Worm (Caenorhabditis elegans): ENCODE measurements around the gene pbs-1.

pbs-1 gene

DNA sequence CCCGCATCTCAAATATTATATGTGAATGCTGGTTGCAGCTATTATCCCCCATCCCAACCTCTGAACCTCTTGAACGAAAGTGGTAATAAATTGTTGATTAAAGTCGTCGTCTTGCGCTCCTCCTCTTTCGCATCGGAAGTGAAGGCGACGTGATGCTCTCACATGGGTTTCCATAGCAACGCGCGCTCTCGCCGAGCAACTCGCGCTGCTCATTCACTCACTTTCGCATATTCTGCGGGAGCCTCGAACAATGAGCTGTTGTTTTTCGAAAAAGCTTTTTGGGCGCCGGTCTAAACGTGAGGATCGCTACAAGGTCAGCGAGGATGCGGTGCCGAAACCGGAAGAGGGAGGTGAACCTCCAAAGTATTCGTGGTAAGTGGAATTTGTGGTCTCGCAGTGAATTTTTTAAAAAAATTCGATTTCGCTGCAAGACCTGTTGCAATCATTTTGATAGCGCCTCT lies 1.5 kb upstream of the pbs-1 start, which contains the start of gene rpi-2 (continued):
- TF ChIP-seq ceh-27 (GFP tag; optimal IDR thresholded peaks at IDR 0.05) (peak; percentile 46), Y79H2A.3 (GFP tag; conservative IDR thresholded peaks at IDR 0.05) (peak; percentile 98), attf-5 (GFP tag; optimal IDR thresholded peaks at IDR 0.05) (peak; percentile 63), sdz-38 (tag; optimal IDR thresholded peaks at IDR 0.05) (no peak), attf-3 (GFP tag; conservative IDR thresholded peaks at IDR 0.05) (peak; percentile 54; the same call in 1 of the 2 replicates), F49E8.2 (tag; optimal IDR thresholded peaks at IDR 0.05; ENCODE audit: insufficient read depth) (peak; percentile 96), chd-7 (tag; optimal IDR thresholded peaks at IDR 0.05) (peak; percentile 83), him-1 (tag; optimal IDR thresholded peaks at IDR 0.05) (peak; percentile 69)

DNA sequence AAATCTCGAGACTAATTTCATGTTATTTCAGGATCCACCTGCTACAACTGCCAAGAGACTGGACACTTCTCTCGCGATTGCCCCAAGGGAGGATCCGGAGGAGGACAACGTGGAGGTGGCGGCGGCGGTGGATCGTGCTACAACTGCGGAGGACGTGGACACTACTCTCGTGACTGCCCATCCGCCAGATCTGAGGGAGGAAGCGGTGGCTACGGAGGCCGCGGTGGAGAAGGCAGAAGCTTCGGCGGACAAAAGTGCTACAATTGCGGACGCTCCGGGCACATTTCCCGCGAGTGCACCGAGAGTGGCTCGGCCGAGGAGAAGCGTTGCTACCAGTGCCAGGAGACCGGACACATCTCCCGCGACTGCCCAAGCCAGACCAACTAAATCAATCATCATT lies 990 bp upstream of the pbs-1 start:
- TF ChIP-seq ZK185.1 (tag; optimal IDR thresholded peaks at IDR 0.05; ENCODE audit: poor library complexity, severe bottlenecking), result no peak
- no peak for TF ChIP-seq snpc-1.1 (tag; optimal IDR thresholded peaks at IDR 0.05; ENCODE audit: insufficient read depth)
- peak; percentile 72; the same call in 1 of the 2 replicates for TF ChIP-seq lin-26 (GFP tag; IDR thresholded peaks at IDR 0.05)
- TF ChIP-seq him-1 (tag; optimal IDR thresholded peaks at IDR 0.05), result no peak
- TF ChIP-seq zfh-2 (GFP tag; conservative IDR thresholded peaks at IDR 0.05), result peak; percentile 82
- TF ChIP-seq T26A5.8 (tag; optimal IDR thresholded peaks at IDR 0.05), result no peak
- no peak for TF ChIP-seq repo-1 (tag; optimal IDR thresholded peaks at IDR 0.05)
- TF ChIP-seq atf-7 (tag; optimal IDR thresholded peaks at IDR 0.05), result no peak
- no peak for TF ChIP-seq madf-6 (GFP tag; IDR thresholded peaks at IDR 0.05)
- no peak for TF ChIP-seq nfya-2 (GFP tag; IDR thresholded peaks at IDR 0.05)
- TF ChIP-seq somi-1 (GFP tag; optimal IDR thresholded peaks at IDR 0.05), result no peak
- TF ChIP-seq ztf-3 (GFP tag; optimal IDR thresholded peaks at IDR 0.05), result no peak
- no peak for TF ChIP-seq let-526 (GFP tag; IDR thresholded peaks at IDR 0.05)
- TF ChIP-seq pha-4 (tag; optimal IDR thresholded peaks at IDR 0.05), result no peak
- TF ChIP-seq F49E8.2 (tag; optimal IDR thresholded peaks at IDR 0.05; ENCODE audit: insufficient read depth), result no peak
- TF ChIP-seq T07F8.4 (tag; optimal IDR thresholded peaks at IDR 0.05), result no peak
- TF ChIP-seq unc-62 (GFP tag; optimal IDR thresholded peaks at IDR 0.05), result no peak
- no peak for TF ChIP-seq hmg-20 (GFP tag; IDR thresholded peaks at IDR 0.05)
- no peak for TF ChIP-seq B0019.2 (GFP tag; conservative IDR thresholded peaks at IDR 0.05)
- peak; percentile 24 for TF ChIP-seq lin-54 (GFP tag; optimal IDR thresholded peaks at IDR 0.05)
- no peak for TF ChIP-seq ztf-18 (tag; optimal IDR thresholded peaks at IDR 0.05)
- TF ChIP-seq ceh-27 (GFP tag; optimal IDR thresholded peaks at IDR 0.05), result no peak
- no peak for TF ChIP-seq ceh-91 (GFP tag; IDR thresholded peaks at IDR 0.05)
- TF ChIP-seq F10E7.11 (tag; optimal IDR thresholded peaks at IDR 0.05), result no peak
- TF ChIP-seq tbp1 (GFP tag; optimal IDR thresholded peaks at IDR 0.05), result no peak
- no peak for TF ChIP-seq snpc-4 (GFP tag; optimal IDR thresholded peaks at IDR 0.05)
- TF ChIP-seq snpc-4 (tag; optimal IDR thresholded peaks at IDR 0.05), result no peak
- peak; percentile 89 for TF ChIP-seq egrh-3 (GFP tag; IDR thresholded peaks at IDR 0.05)
- TF ChIP-seq snpc-3.4 (tag; optimal IDR thresholded peaks at IDR 0.05), result no peak
- TF ChIP-seq hsf-1 (GFP tag; IDR thresholded peaks at IDR 0.05), result no peak
- no peak for TF ChIP-seq F22D6.2 (tag; optimal IDR thresholded peaks at IDR 0.05)
- TF ChIP-seq ztf-6 (GFP tag; IDR thresholded peaks at IDR 0.05), result no peak

DNA sequence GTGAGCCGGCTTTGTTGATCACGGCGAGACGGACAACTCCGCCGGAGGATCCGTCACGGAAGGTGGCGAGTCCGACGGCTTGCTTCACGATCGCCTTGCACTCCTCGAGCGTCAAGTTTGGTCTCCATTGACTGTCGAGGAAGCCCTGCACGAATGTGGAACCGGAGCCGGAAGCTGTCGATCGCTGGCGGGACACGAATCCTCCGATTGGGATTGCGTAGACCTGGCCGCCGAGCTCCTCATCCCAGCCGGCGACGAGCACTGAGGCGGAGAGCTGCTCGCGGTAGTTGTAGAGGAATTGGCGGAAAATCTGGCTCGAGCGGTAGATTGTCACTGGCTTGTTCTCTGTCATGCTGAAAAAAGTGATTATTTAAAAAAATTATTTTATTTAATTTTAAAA lies 543 bp downstream of the pbs-1 start:
- TF ChIP-seq egrh-3 (GFP tag; IDR thresholded peaks at IDR 0.05) (peak; percentile 82; the same call in 1 of the 2 replicates), zfh-2 (GFP tag; conservative IDR thresholded peaks at IDR 0.05) (peak; percentile 85), lag-1 (GFP tag; IDR thresholded peaks at IDR 0.05) (no peak)

All from whole organism, young adult.